Worm (Caenorhabditis elegans): ENCODE data around the gene F16G10.8.

The F16G10.8 gene

ce11 chrII:2383334-2383733 lies at the start of gene F16G10.8:
Gene F16G10.8 (minus strand): TSS chrII:2383434.
- TF ChIP-seq hmbx-1 (tag; optimal IDR thresholded peaks at IDR 0.05), result no peak
- TF ChIP-seq ceh-13 (GFP tag; optimal IDR thresholded peaks at IDR 0.05), result no peak

- TF ChIP-seq ama-1 (optimal IDR thresholded peaks at IDR 0.05) (no peak), tbx-37 (GFP tag; conservative IDR thresholded peaks at IDR 0.05) (no peak), hmbx-1 (tag; optimal IDR thresholded peaks at IDR 0.05) (no peak), tra-4 (tag; optimal IDR thresholded peaks at IDR 0.05) (no peak), flt-1 (GFP tag; IDR thresholded peaks at IDR 0.05) (no peak), scrt-1 (GFP tag; IDR thresholded peaks at IDR 0.05) (no peak)
Measured at ce11 chrII:2431972-2432371, 48.7 kb upstream of the F16G10.8 start, which contains the start of gene ceh-86. Gene ceh-86 (minus strand): TSS chrII:2432072.

ce11 chrII:2422427-2422826 lies 39.2 kb upstream of the F16G10.8 start:
- TF ChIP-seq ceh-13 (GFP tag; optimal IDR thresholded peaks at IDR 0.05) (no peak), B0310.2 (tag; optimal IDR thresholded peaks at IDR 0.05) (no peak), ets-7 (tag; optimal IDR thresholded peaks at IDR 0.05) (no peak), flt-1 (GFP tag; IDR thresholded peaks at IDR 0.05) (no peak), F13C5.2 (tag; optimal IDR thresholded peaks at IDR 0.05) (no peak), hmg-4 (GFP tag; optimal IDR thresholded peaks at IDR 0.05) (no peak), tra-4 (tag; optimal IDR thresholded peaks at IDR 0.05) (no peak), ceh-36 (tag; optimal IDR thresholded peaks at IDR 0.05) (no peak), hnd-1 (tag; optimal IDR thresholded peaks at IDR 0.05) (no peak)

ce11 chrII:2421905-2422304 lies 38.7 kb upstream of the F16G10.8 start, which contains the start of gene F42G2.2:
Gene F42G2.2 (plus strand): TSS chrII:2422205.
- TF ChIP-seq sea-1 (GFP tag; conservative IDR thresholded peaks at IDR 0.05), result no peak
- TF ChIP-seq hmbx-1 (tag; optimal IDR thresholded peaks at IDR 0.05), result no peak
- TF ChIP-seq hmg-4 (GFP tag; optimal IDR thresholded peaks at IDR 0.05), result no peak

ce11 chrII:2421185-2421584 lies 38.0 kb upstream of the F16G10.8 start:
- TF ChIP-seq ceh-36 (tag; optimal IDR thresholded peaks at IDR 0.05) (no peak), tbx-37 (GFP tag; conservative IDR thresholded peaks at IDR 0.05) (no peak), B0310.2 (tag; optimal IDR thresholded peaks at IDR 0.05) (no peak), hnd-1 (tag; optimal IDR thresholded peaks at IDR 0.05) (no peak), tbx-11 (GFP tag; IDR thresholded peaks at IDR 0.05) (no peak), ets-7 (tag; optimal IDR thresholded peaks at IDR 0.05) (no peak), F13C5.2 (tag; optimal IDR thresholded peaks at IDR 0.05) (no peak), ceh-13 (GFP tag; optimal IDR thresholded peaks at IDR 0.05) (no peak), ama-1 (optimal IDR thresholded peaks at IDR 0.05) (no peak), sea-1 (GFP tag; conservative IDR thresholded peaks at IDR 0.05) (no peak), scrt-1 (GFP tag; IDR thresholded peaks at IDR 0.05) (no peak)

ce11 chrII:2420685-2421084 lies 37.5 kb upstream of the F16G10.8 start:
- no peak for TF ChIP-seq ceh-36 (tag; optimal IDR thresholded peaks at IDR 0.05)
- no peak for TF ChIP-seq hmg-4 (GFP tag; optimal IDR thresholded peaks at IDR 0.05)
- no peak for TF ChIP-seq ceh-13 (GFP tag; optimal IDR thresholded peaks at IDR 0.05)
- TF ChIP-seq flt-1 (GFP tag; IDR thresholded peaks at IDR 0.05), result no peak
- no peak for TF ChIP-seq F13C5.2 (tag; optimal IDR thresholded peaks at IDR 0.05)
- TF ChIP-seq ets-7 (tag; optimal IDR thresholded peaks at IDR 0.05), result no peak
- TF ChIP-seq hnd-1 (tag; optimal IDR thresholded peaks at IDR 0.05), result no peak
- no peak for TF ChIP-seq tra-4 (tag; optimal IDR thresholded peaks at IDR 0.05)
- TF ChIP-seq ama-1 (optimal IDR thresholded peaks at IDR 0.05), result no peak
- TF ChIP-seq sea-1 (GFP tag; conservative IDR thresholded peaks at IDR 0.05), result no peak
- TF ChIP-seq B0310.2 (tag; optimal IDR thresholded peaks at IDR 0.05), result no peak
- TF ChIP-seq hmbx-1 (tag; optimal IDR thresholded peaks at IDR 0.05), result no peak
- no peak for TF ChIP-seq pes-1 (GFP tag; IDR thresholded peaks at IDR 0.05)
- no peak for TF ChIP-seq aly-1 (tag; optimal IDR thresholded peaks at IDR 0.05)
- TF ChIP-seq scrt-1 (GFP tag; IDR thresholded peaks at IDR 0.05), result no peak

- TF ChIP-seq flt-1 (GFP tag; IDR thresholded peaks at IDR 0.05) (no peak), tbx-37 (GFP tag; conservative IDR thresholded peaks at IDR 0.05) (no peak)
Measured at ce11 chrII:2418836-2419235, 35.6 kb upstream of the F16G10.8 start, which contains the start of gene fbxc-20. Gene fbxc-20 (plus strand): TSS chrII:2419136.

- no peak for TF ChIP-seq sea-1 (GFP tag; conservative IDR thresholded peaks at IDR 0.05)
- TF ChIP-seq ama-1 (optimal IDR thresholded peaks at IDR 0.05), result no peak
- TF ChIP-seq ceh-36 (tag; optimal IDR thresholded peaks at IDR 0.05), result no peak
- TF ChIP-seq tra-4 (tag; optimal IDR thresholded peaks at IDR 0.05), result no peak
- TF ChIP-seq hmg-4 (GFP tag; optimal IDR thresholded peaks at IDR 0.05), result no peak
- no peak for TF ChIP-seq tbx-11 (GFP tag; IDR thresholded peaks at IDR 0.05)
- no peak for TF ChIP-seq pes-1 (GFP tag; IDR thresholded peaks at IDR 0.05)
- TF ChIP-seq hnd-1 (tag; optimal IDR thresholded peaks at IDR 0.05), result no peak
- no peak for TF ChIP-seq flt-1 (GFP tag; IDR thresholded peaks at IDR 0.05)
- no peak for TF ChIP-seq tbx-37 (GFP tag; conservative IDR thresholded peaks at IDR 0.05)
- no peak for TF ChIP-seq F13C5.2 (tag; optimal IDR thresholded peaks at IDR 0.05)
- no peak for TF ChIP-seq ceh-13 (GFP tag; optimal IDR thresholded peaks at IDR 0.05)
- TF ChIP-seq hmbx-1 (tag; optimal IDR thresholded peaks at IDR 0.05), result no peak
- no peak for TF ChIP-seq aly-1 (tag; optimal IDR thresholded peaks at IDR 0.05)
- no peak for TF ChIP-seq ets-7 (tag; optimal IDR thresholded peaks at IDR 0.05)
- TF ChIP-seq scrt-1 (GFP tag; IDR thresholded peaks at IDR 0.05), result no peak
Measured at ce11 chrII:2417889-2418288, 34.7 kb upstream of the F16G10.8 start, which contains the start of the genes F42G2.5 and F42G2.7. Gene F42G2.5 (minus strand): TSS chrII:2417989. Gene F42G2.7 (plus strand): TSS chrII:2418158.

- TF ChIP-seq ets-7 (tag; optimal IDR thresholded peaks at IDR 0.05) (no peak), B0310.2 (tag; optimal IDR thresholded peaks at IDR 0.05) (no peak)
Measured at ce11 chrII:2415439-2415838, 32.2 kb upstream of the F16G10.8 start, which contains the start of gene fbxa-4. Gene fbxa-4 (minus strand): TSS chrII:2415531.

All from whole organism, early embryonic.